Worm (Caenorhabditis elegans): ENCODE measurements around the gene F42F12.3.

ce11 chrX:12306565-12306964, 43.8 kb upstream of the F42F12.3 start, which contains the start of gene phf-32:
- no peak for TF ChIP-seq nhr-237 (tag; optimal IDR thresholded peaks at IDR 0.05)
- no peak for TF ChIP-seq mep-1 (tag; optimal IDR thresholded peaks at IDR 0.05)
- no peak for TF ChIP-seq lsy-2 (tag; optimal IDR thresholded peaks at IDR 0.05)
- TF ChIP-seq cnd-1 (tag; optimal IDR thresholded peaks at IDR 0.05): no peak
- no peak for TF ChIP-seq ztf-11 (tag; optimal IDR thresholded peaks at IDR 0.05)
